Worm (Caenorhabditis elegans) whole organism, L1 larva: ENCODE results near the gene C09B8.3.

Experiments
- C16A3.4 ChIP-seq: fragments of 150-350 bp; optimal IDR thresholded peaks from 2 replicates; lab custom pipeline; 2014; ENCODE audit warnings: missing biosample characterization, missing genetic modification characterization
- Y116A8C.19 ChIP-seq: sonication (generic microtip); optimal IDR thresholded peaks from 2 replicates; lab custom pipeline; 2016; ENCODE audit warnings: missing compliant biosample characterization, missing genetic modification characterization, borderline replicate concordance
- aha-1 ChIP-seq: fragments of 150-350 bp; optimal IDR thresholded peaks from 2 replicates; lab custom pipeline; 2014; ENCODE audit warnings: missing biosample characterization, missing genetic modification characterization
- ama-1 ChIP-seq: fragments of 150-350 bp; optimal IDR thresholded peaks from 2 replicates; lab custom pipeline; 2014
- blmp-1 ChIP-seq: fragments of 150-350 bp; optimal IDR thresholded peaks from 2 replicates; lab custom pipeline; 2014; ENCODE audit warnings: missing biosample characterization, missing genetic modification characterization
- ceh-63 ChIP-seq: fragments of 200-800 bp; sonication (Bioruptor generic); optimal IDR thresholded peaks from 2 replicates; lab custom pipeline; 2018; ENCODE audit warnings: mild to moderate bottlenecking, missing genetic modification characterization, missing compliant biosample characterization
- ceh-82 ChIP-seq, 3 experiments: fragments of 150-350 bp in 1 of 3; sonication (generic microtip) in 2 of 3; optimal IDR thresholded peaks; 2 replicates each; lab custom pipeline; 2014 to 2017; ENCODE audit warnings: missing biosample characterization in 3 of 3, missing genetic modification characterization in 3 of 3
- ceh-90 ChIP-seq: sonication (generic microtip); optimal IDR thresholded peaks from 2 replicates; lab custom pipeline; 2016; ENCODE audit warnings: missing genetic modification characterization, missing compliant biosample characterization
- ces-1 ChIP-seq: fragments of 150-350 bp; optimal IDR thresholded peaks from 2 replicates; lab custom pipeline; 2014; ENCODE audit warnings: missing biosample characterization, missing genetic modification reagents, missing genetic modification characterization
- egl-13 ChIP-seq: sonication (generic microtip); optimal IDR thresholded peaks from 2 replicates; lab custom pipeline; 2016; ENCODE audit warnings: missing genotype, missing genetic modification reagents, missing genetic modification characterization, missing compliant biosample characterization
- elt-2 ChIP-seq: sonication (generic microtip); optimal IDR thresholded peaks from 2 replicates; lab custom pipeline; 2016; ENCODE audit warnings: missing genetic modification characterization, mild to moderate bottlenecking, inconsistent platforms, missing compliant biosample characterization, missing genetic modification reagents
- ets-5 ChIP-seq: fragments of 200-800 bp; sonication (Bioruptor generic); IDR thresholded peaks from 2 replicates; pipeline ENCODE4 v1.3.6; 2022; ENCODE audit warnings: missing genetic modification characterization, missing compliant biosample characterization
- fkh-10 ChIP-seq: sonication (generic microtip); optimal IDR thresholded peaks from 2 replicates; lab custom pipeline; 2017; ENCODE audit warnings: missing biosample characterization, missing genetic modification reagents, missing genetic modification characterization
- grh-1 ChIP-seq: fragments of 200-800 bp; sonication (Bioruptor generic); IDR thresholded peaks from 2 replicates; pipeline ENCODE4 v1.3.6; 2022; ENCODE audit warnings: missing genetic modification reagents, missing genetic modification characterization, missing compliant biosample characterization
- hlh-17 ChIP-seq: fragments of 200-800 bp; sonication (Bioruptor generic); optimal IDR thresholded peaks from 2 replicates; lab custom pipeline; 2018; ENCODE audit warnings: missing genetic modification characterization, mild to moderate bottlenecking, missing compliant biosample characterization, moderate library complexity, borderline replicate concordance
- hlh-4 ChIP-seq: sonication (generic microtip); optimal IDR thresholded peaks from 2 replicates; lab custom pipeline; 2016; ENCODE audit warnings: mild to moderate bottlenecking, missing genetic modification characterization, missing compliant biosample characterization
- irx-1 ChIP-seq: sonication (generic microtip); optimal IDR thresholded peaks from 2 replicates; lab custom pipeline; 2016; ENCODE audit warnings: missing genetic modification characterization, missing compliant biosample characterization
- isw-1 ChIP-seq: fragments of 200-800 bp; sonication (Bioruptor generic); IDR thresholded peaks from 2 replicates; pipeline ENCODE4 v1.3.6; 2022; ENCODE audit warnings: missing genetic modification characterization, missing compliant biosample characterization
- jun-1 ChIP-seq: fragments of 150-350 bp; optimal IDR thresholded peaks from 2 replicates; lab custom pipeline; 2014; ENCODE audit warnings: missing biosample characterization, missing genetic modification reagents, missing genetic modification characterization
- lin-14 ChIP-seq: fragments of 200-800 bp; sonication (Bioruptor generic); optimal IDR thresholded peaks from 2 replicates; lab custom pipeline; 2018; ENCODE audit warnings: mild to moderate bottlenecking, missing genetic modification characterization, moderate library complexity, missing compliant biosample characterization
- lin-15B ChIP-seq: fragments of 150-350 bp; sonication (generic microtip); optimal IDR thresholded peaks from 3 replicates; lab custom pipeline; 2014; ENCODE audit warnings: missing biosample characterization, missing genetic modification characterization
- lin-39 ChIP-seq: fragments of 150-350 bp; optimal IDR thresholded peaks from 2 replicates; lab custom pipeline; 2014; ENCODE audit warnings: missing biosample characterization, missing genetic modification reagents, missing genetic modification characterization
- lir-3 ChIP-seq: sonication (generic microtip); optimal IDR thresholded peaks from 2 replicates; lab custom pipeline; 2016; ENCODE audit warnings: mild to moderate bottlenecking, missing genetic modification characterization, moderate library complexity, missing compliant biosample characterization; ENCODE audit not compliant: poor library complexity
- lsy-2 ChIP-seq, 2 experiments: fragments of 150-350 bp; optimal IDR thresholded peaks; 2 replicates each; lab custom pipeline; 2014; ENCODE audit warnings: missing biosample characterization in 2 of 2, missing genetic modification characterization in 2 of 2
- mdl-1 ChIP-seq, 2 experiments: fragments of 150-350 bp; optimal IDR thresholded peaks; 2 replicates each; lab custom pipeline; 2014 to 2017; ENCODE audit warnings: missing biosample characterization in 2 of 2, missing genetic modification characterization in 2 of 2, inconsistent platforms in 1 of 2
- mef-2 ChIP-seq: fragments of 150-350 bp; optimal IDR thresholded peaks from 2 replicates; lab custom pipeline; 2014; ENCODE audit warnings: missing biosample characterization, missing genetic modification characterization
- mep-1 ChIP-seq: fragments of 150-350 bp; optimal IDR thresholded peaks from 2 replicates; lab custom pipeline; 2014; ENCODE audit warnings: missing biosample characterization, missing genetic modification characterization
- nhr-11 ChIP-seq: fragments of 150-350 bp; optimal IDR thresholded peaks from 2 replicates; lab custom pipeline; 2014; ENCODE audit warnings: missing biosample characterization, missing genetic modification characterization
- nhr-12 ChIP-seq: sonication (generic microtip); optimal IDR thresholded peaks from 2 replicates; lab custom pipeline; 2017; ENCODE audit warnings: missing biosample characterization, missing genetic modification characterization
- nhr-20 ChIP-seq: sonication (generic microtip); optimal IDR thresholded peaks from 2 replicates; lab custom pipeline; 2016; ENCODE audit warnings: mild to moderate bottlenecking, missing genetic modification characterization, missing compliant biosample characterization
- nhr-237 ChIP-seq: fragments of 150-350 bp; optimal IDR thresholded peaks from 2 replicates; lab custom pipeline; 2014; ENCODE audit warnings: missing biosample characterization, missing genetic modification characterization
- nhr-47 ChIP-seq: sonication (generic microtip); optimal IDR thresholded peaks from 2 replicates; lab custom pipeline; 2016; ENCODE audit warnings: mild to moderate bottlenecking, missing genetic modification characterization, moderate library complexity, missing compliant biosample characterization
- nhr-71 ChIP-seq: sonication (generic microtip); optimal IDR thresholded peaks from 2 replicates; lab custom pipeline; 2016; ENCODE audit warnings: mild to moderate bottlenecking, missing genetic modification characterization, moderate library complexity, missing compliant biosample characterization
- nhr-77 ChIP-seq: fragments of 150-350 bp; optimal IDR thresholded peaks from 2 replicates; lab custom pipeline; 2014; ENCODE audit warnings: missing biosample characterization, missing genetic modification characterization
- nhr-90 ChIP-seq: sonication (generic microtip); optimal IDR thresholded peaks from 2 replicates; lab custom pipeline; 2016; ENCODE audit warnings: mild to moderate bottlenecking, missing genetic modification characterization, missing compliant biosample characterization; ENCODE audit not compliant: poor library complexity
- pag-3 ChIP-seq: sonication (generic microtip); optimal IDR thresholded peaks from 2 replicates; lab custom pipeline; 2017; ENCODE audit warnings: missing genetic modification characterization, mild to moderate bottlenecking, missing compliant biosample characterization, antibody characterized with exemption, borderline replicate concordance; ENCODE audit not compliant: insufficient read depth
- rnt-1 ChIP-seq: sonication (generic microtip); optimal IDR thresholded peaks from 2 replicates; lab custom pipeline; 2016; ENCODE audit warnings: mild to moderate bottlenecking, missing genetic modification characterization, moderate library complexity, missing compliant biosample characterization
- skn-1 ChIP-seq: fragments of 150-350 bp; optimal IDR thresholded peaks from 2 replicates; lab custom pipeline; 2014; ENCODE audit warnings: missing biosample characterization, missing genetic modification characterization
- snpc-4 ChIP-seq: fragments of 150-350 bp; optimal IDR thresholded peaks from 2 replicates; lab custom pipeline; 2014; ENCODE audit warnings: missing biosample characterization, missing genetic modification characterization
- snu-23 ChIP-seq: sonication (generic microtip); optimal IDR thresholded peaks from 2 replicates; lab custom pipeline; 2016; ENCODE audit warnings: missing genetic modification characterization, missing compliant biosample characterization
- sox-4 ChIP-seq: sonication (generic microtip); optimal IDR thresholded peaks from 2 replicates; lab custom pipeline; 2016; ENCODE audit warnings: missing genetic modification characterization, missing compliant biosample characterization
- sptf-1 ChIP-seq: fragments of 150-350 bp; optimal IDR thresholded peaks from 2 replicates; lab custom pipeline; 2014; ENCODE audit warnings: missing biosample characterization, missing genetic modification characterization
- sup-37 ChIP-seq: fragments of 200-800 bp; sonication (Bioruptor generic); optimal IDR thresholded peaks from 2 replicates; lab custom pipeline; 2018; ENCODE audit warnings: mild to moderate bottlenecking, missing genetic modification characterization, missing compliant biosample characterization
- tbx-2 ChIP-seq: sonication (generic microtip); optimal IDR thresholded peaks from 2 replicates; lab custom pipeline; 2016; ENCODE audit warnings: missing genetic modification characterization, missing compliant biosample characterization
- unc-130 ChIP-seq: fragments of 150-350 bp; optimal IDR thresholded peaks from 2 replicates; lab custom pipeline; 2017; ENCODE audit warnings: missing biosample characterization, missing genetic modification characterization, inconsistent platforms
- unc-30 ChIP-seq: sonication (generic microtip); optimal IDR thresholded peaks from 2 replicates; lab custom pipeline; 2017; ENCODE audit warnings: missing biosample characterization, missing genetic modification characterization
- unc-62 ChIP-seq: fragments of 150-350 bp; optimal IDR thresholded peaks from 2 replicates; lab custom pipeline; 2014; ENCODE audit warnings: missing biosample characterization, missing genetic modification reagents, missing genetic modification characterization
- xbp-1 ChIP-seq: sonication (generic microtip); optimal IDR thresholded peaks from 2 replicates; lab custom pipeline; 2016; ENCODE audit warnings: missing genetic modification characterization, missing compliant biosample characterization
- zip-4 ChIP-seq: fragments of 200-800 bp; sonication (Bioruptor generic); optimal IDR thresholded peaks from 2 replicates; lab custom pipeline; 2018; ENCODE audit warnings: mild to moderate bottlenecking, missing genetic modification characterization, moderate library complexity, missing compliant biosample characterization
- ztf-4 ChIP-seq: fragments of 150-350 bp; optimal IDR thresholded peaks from 2 replicates; lab custom pipeline; 2014; ENCODE audit warnings: missing biosample characterization, missing genetic modification characterization

C09B8.3 gene

ce11 chrX:5984581-5985039 lies 25.9 kb downstream of the C09B8.3 start, which contains the start of gene klp-13 (continued):
- peak; percentile 85 for TF ChIP-seq rnt-1 (tag; lab: Kevin White, UChicago)
- TF ChIP-seq nhr-12 (tag; lab: Kevin White, UChicago) = no peak
- peak; percentile 87 for TF ChIP-seq skn-1 (tag; lab: Kevin White, UChicago)
- peak; percentile 19 for TF ChIP-seq aha-1 (tag; lab: Kevin White, UChicago)
- TF ChIP-seq elt-2 (tag; lab: Kevin White, UChicago) = peak; percentile 61
- no peak for TF ChIP-seq unc-30
- peak; percentile 85 for TF ChIP-seq mep-1 (tag; lab: Kevin White, UChicago)
- peak; percentile 53 for TF ChIP-seq nhr-11 (tag; lab: Kevin White, UChicago)
- TF ChIP-seq Y116A8C.19 = no peak
- peak; percentile 82 for TF ChIP-seq egl-13 (tag; lab: Kevin White, UChicago)
- TF ChIP-seq mdl-1 (tag; optimal IDR thresholded peaks at IDR 0.05; lab: Kevin White, UChicago) = peak in 1 of 2 experiments; percentile 86
- peak; percentile 65 for TF ChIP-seq sox-4 (tag; lab: Kevin White, UChicago)
- TF ChIP-seq unc-62 (GFP tag; lab: Kevin White, UChicago) = no peak
- no peak for TF ChIP-seq hlh-4 (tag; lab: Kevin White, UChicago)
- peak; percentile 64 for TF ChIP-seq lir-3
- peak; percentile 41 for TF ChIP-seq sup-37 (GFP tag; lab: Kevin White, UChicago)
- no peak for TF ChIP-seq zip-4
- peak; percentile 2 for TF ChIP-seq ama-1 (lab: Kevin White, UChicago)
- peak; percentile 93 for TF ChIP-seq snu-23 (GFP tag; lab: Kevin White, UChicago)
- peak; percentile 74 for TF ChIP-seq jun-1
- peak; percentile 5 for TF ChIP-seq snpc-4 (tag; lab: Kevin White, UChicago)
- TF ChIP-seq pag-3 (tag; lab: Kevin White, UChicago) = no peak
- TF ChIP-seq hlh-17 = no peak
- TF ChIP-seq nhr-20 = peak; percentile 90
- TF ChIP-seq irx-1 (tag; lab: Kevin White, UChicago) = peak; percentile 74
- peak; percentile 80 for TF ChIP-seq lin-15B
- peak; percentile 43 for TF ChIP-seq ztf-4 (tag; lab: Kevin White, UChicago)
- peak; percentile 94 for TF ChIP-seq nhr-71 (tag; lab: Kevin White, UChicago)
- peak; percentile 89 for TF ChIP-seq nhr-77 (tag; lab: Kevin White, UChicago)
- TF ChIP-seq, all 84 proteins: peak for 55

ce11 chrX:5983267-5983666 lies 27.2 kb downstream of the C09B8.3 start:
- no peak for TF ChIP-seq ceh-63
- TF ChIP-seq fkh-10 (GFP tag; lab: Kevin White, UChicago) = peak; percentile 82

ce11 chrX:5982799-5983198 lies 27.7 kb downstream of the C09B8.3 start:
- TF ChIP-seq irx-1 (tag; lab: Kevin White, UChicago) = no peak
- TF ChIP-seq sptf-1 = no peak
- TF ChIP-seq mef-2 (tag; lab: Kevin White, UChicago) = no peak
- TF ChIP-seq snu-23 (GFP tag; lab: Kevin White, UChicago) = peak; percentile 15
- peak; percentile 11 to 15 for TF ChIP-seq lsy-2 (tag; optimal IDR thresholded peaks at IDR 0.05; lab: Kevin White, UChicago)
- no peak for TF ChIP-seq isw-1
- TF ChIP-seq grh-1 = no peak
- peak; percentile 21 for TF ChIP-seq rnt-1 (tag; lab: Kevin White, UChicago)
- no peak for TF ChIP-seq ceh-90 (tag; lab: Kevin White, UChicago)
- no peak for TF ChIP-seq C16A3.4 (tag; lab: Kevin White, UChicago)
- TF ChIP-seq nhr-47 (tag; lab: Kevin White, UChicago) = peak; percentile 34
- TF ChIP-seq jun-1 = no peak
- peak; percentile 44 for TF ChIP-seq nhr-71 (tag; lab: Kevin White, UChicago)
- no peak for TF ChIP-seq ztf-4 (tag; lab: Kevin White, UChicago)
- no peak for TF ChIP-seq lin-39 (tag; lab: Kevin White, UChicago)
- TF ChIP-seq ces-1 (GFP tag; lab: Kevin White, UChicago) = no peak
- TF ChIP-seq nhr-237 (tag; lab: Kevin White, UChicago) = no peak
- TF ChIP-seq nhr-20 = no peak
- no peak for TF ChIP-seq fkh-10 (GFP tag; lab: Kevin White, UChicago)
- no peak for TF ChIP-seq nhr-90 (tag; lab: Kevin White, UChicago)
- TF ChIP-seq xbp-1 (tag; lab: Kevin White, UChicago) = peak; percentile 5
- no peak for TF ChIP-seq blmp-1
- TF ChIP-seq ceh-82 (tag; optimal IDR thresholded peaks at IDR 0.05; lab: Kevin White, UChicago) = peak in 1 of 3 experiments; percentile 29
- no peak for TF ChIP-seq unc-130 (tag; lab: Kevin White, UChicago)
- TF ChIP-seq tbx-2 (tag; lab: Kevin White, UChicago) = peak; percentile 19
- TF ChIP-seq lin-15B = no peak
- peak; percentile 87 for TF ChIP-seq lin-14
- no peak for TF ChIP-seq snpc-4 (tag; lab: Kevin White, UChicago)
- TF ChIP-seq ets-5 (GFP tag; lab: Robert Waterston, UW) = no peak
